Fruit fly (Drosophila melanogaster) whole organism, prepupa: ENCODE measurements around the gene Tmem43.

Source experiments
- CG11294 ChIP-seq: fragments of 200-800 bp; sonication (Bioruptor generic); IDR thresholded peaks from 2 replicates; pipeline ENCODE4 v1.3.6; 2022; ENCODE audit warnings: missing biosample characterization, missing genetic modification characterization
- CG3032 ChIP-seq: fragments of 200-800 bp; optimal IDR thresholded peaks from 2 replicates; lab custom pipeline; 2019; ENCODE audit warnings: missing biosample characterization, mild to moderate bottlenecking, missing genetic modification characterization, moderate library complexity
- CG6792 ChIP-seq: fragments of 200-800 bp; sonication (Bioruptor generic); optimal IDR thresholded peaks from 3 replicates; lab custom pipeline; 2016; ENCODE audit warnings: missing biosample characterization, missing genetic modification characterization
- CG8319 ChIP-seq: fragments of 200-800 bp; sonication (Bioruptor generic); optimal IDR thresholded peaks from 3 replicates; lab custom pipeline; 2016; ENCODE audit warnings: missing biosample characterization, missing genetic modification characterization
- CG9139 ChIP-seq: fragments of 200-800 bp; sonication (Bioruptor generic); optimal IDR thresholded peaks from 3 replicates; lab custom pipeline; 2017; ENCODE audit warnings: missing biosample characterization, mild to moderate bottlenecking, missing genetic modification characterization
- Ets96B ChIP-seq: fragments of 200-800 bp; optimal IDR thresholded peaks from 2 replicates; lab custom pipeline; 2019; ENCODE audit warnings: missing biosample characterization, mild to moderate bottlenecking, missing genetic modification characterization, moderate library complexity
- Lpt ChIP-seq: fragments of 200-800 bp; sonication (Bioruptor generic); optimal IDR thresholded peaks from 3 replicates; lab custom pipeline; 2016; ENCODE audit warnings: missing biosample characterization, missing genetic modification characterization
- OdsH ChIP-seq: fragments of 200-800 bp; sonication (Bioruptor generic); optimal IDR thresholded peaks from 3 replicates; lab custom pipeline; 2016; ENCODE audit warnings: missing biosample characterization, missing genetic modification characterization
- dac ChIP-seq: fragments of 200-800 bp; sonication (Bioruptor generic); optimal IDR thresholded peaks from 2 replicates; lab custom pipeline; 2017; ENCODE audit warnings: missing biosample characterization, mild to moderate bottlenecking, missing genetic modification characterization
- eg ChIP-seq: fragments of 200-800 bp; sonication (Bioruptor generic); IDR thresholded peaks from 3 replicates; pipeline ENCODE4 v1.3.6; 2022; ENCODE audit warnings: missing biosample characterization, missing genetic modification characterization
- pdm3 ChIP-seq: fragments of 200-800 bp; sonication (Bioruptor generic); optimal IDR thresholded peaks from 3 replicates; lab custom pipeline; 2016; ENCODE audit warnings: missing biosample characterization, missing genetic modification characterization

DNA sequence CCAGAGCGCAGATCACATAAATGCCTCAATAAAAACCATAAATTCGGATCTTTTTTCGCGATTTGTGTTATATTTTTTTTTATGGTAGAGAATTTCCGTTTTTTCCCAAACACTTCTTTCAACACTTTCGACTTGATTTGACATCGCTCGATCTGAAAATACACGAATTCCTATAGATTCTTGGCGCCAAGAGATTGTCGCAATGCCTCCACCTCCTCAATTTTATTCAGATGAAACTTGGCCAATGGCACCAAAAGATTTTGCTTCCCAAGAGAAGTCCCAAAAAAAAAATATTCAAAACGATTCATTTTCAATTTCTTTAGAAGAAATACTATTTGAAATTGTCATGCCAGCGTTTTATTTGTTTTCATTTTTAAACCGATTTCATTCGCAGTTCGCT, 10.4 kb downstream of the Tmem43 start:
- TF ChIP-seq OdsH (GFP tag; lab: Kevin White, UChicago) (no peak), Ets96B (no peak), Lpt (GFP tag; lab: Kevin White, UChicago) (no peak), CG11294 (GFP tag; lab: Robert Waterston, UW) (no peak), CG3032 (tag; lab: Kevin White, UChicago) (no peak), pdm3 (GFP tag; lab: Kevin White, UChicago) (no peak), CG6792 (GFP tag; lab: Kevin White, UChicago) (no peak), dac (GFP tag; lab: Kevin White, UChicago) (no peak), CG8319 (GFP tag; lab: Kevin White, UChicago) (no peak), eg (GFP tag; lab: Robert Waterston, UW) (no peak), CG9139 (GFP tag; lab: Kevin White, UChicago) (no peak)
